Worm (Caenorhabditis elegans) whole organism, L1 larva: ENCODE measurements around the gene eco-1.

ENCODE experiments used
- nhr-11 ChIP-seq: fragments of 150-350 bp; optimal IDR thresholded peaks from 2 replicates; lab custom pipeline; 2014; ENCODE audit warnings: missing biosample characterization, missing genetic modification characterization
- nhr-28 ChIP-seq: fragments of 150-350 bp; optimal IDR thresholded peaks from 2 replicates; lab custom pipeline; 2014; ENCODE audit warnings: missing biosample characterization, missing genetic modification characterization
- pqm-1 ChIP-seq: sonication (generic microtip); optimal IDR thresholded peaks from 3 replicates; lab custom pipeline; 2017; ENCODE audit warnings: missing biosample characterization, missing genetic modification characterization

DNA sequence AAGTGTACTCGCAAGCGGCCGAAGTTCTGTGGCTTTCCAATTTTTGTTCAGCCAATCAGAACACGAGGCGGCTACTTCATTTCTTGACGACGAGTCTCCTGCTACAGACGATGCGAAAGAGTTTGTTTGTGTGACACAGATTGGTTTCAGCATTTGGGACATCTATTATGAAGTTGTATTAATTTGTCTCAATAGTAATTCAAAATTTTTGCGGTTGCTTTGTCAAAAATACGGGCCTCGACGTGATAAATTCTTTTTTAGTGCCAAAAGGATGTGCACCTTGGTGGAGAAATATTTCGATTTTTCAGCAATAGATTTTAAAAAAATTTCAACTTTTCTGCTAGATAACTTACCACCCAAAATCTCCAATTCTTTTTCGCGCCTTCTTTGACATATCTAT lies 11.7 kb upstream of the eco-1 start:
- TF ChIP-seq pqm-1 = no peak
- TF ChIP-seq nhr-11 (tag; lab: Kevin White, UChicago) = no peak
- TF ChIP-seq nhr-28 (tag; lab: Kevin White, UChicago) = no peak
